Worm (Caenorhabditis elegans): ENCODE data around the gene R160.4.
A peak's percentile ranks its signal among the peaks of the same experiment; 100 is the strongest.

R160.4 gene

DNA sequence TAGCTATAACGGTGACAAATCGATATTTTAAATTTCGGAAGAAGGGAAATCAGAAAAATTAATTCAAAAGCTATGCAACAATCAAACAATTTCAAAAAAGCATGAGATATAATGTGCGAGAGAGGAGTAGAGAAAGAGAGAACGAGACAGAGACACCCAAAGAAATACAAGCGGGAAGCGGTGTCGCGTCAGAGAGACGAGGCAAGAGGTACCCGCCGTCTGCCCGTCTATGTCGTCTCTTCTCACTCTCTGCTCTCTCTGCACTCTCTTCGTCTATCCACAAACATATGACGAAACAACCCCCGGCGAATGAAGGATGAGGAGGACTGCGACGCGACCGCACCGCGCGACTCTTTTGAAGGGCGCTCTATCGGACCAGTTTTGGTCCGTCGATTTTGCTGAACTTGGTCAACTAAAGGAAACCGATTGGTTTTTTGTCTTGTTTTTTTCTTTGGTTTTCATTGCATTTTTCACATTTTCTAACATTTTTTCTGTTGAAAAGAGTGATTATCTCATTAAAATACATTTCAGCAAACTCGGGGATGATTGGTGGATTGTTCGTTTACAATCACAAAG lies 20.2 kb upstream of the R160.4 start, which contains the start of gene dpy-23 (continued):
- TF ChIP-seq jun-1 (tag; optimal IDR thresholded peaks at IDR 0.05), result peak; percentile 94
- peak; percentile 38 for TF ChIP-seq lin-15B (tag; optimal IDR thresholded peaks at IDR 0.05)
- peak; percentile 92 for TF ChIP-seq nhr-237 (tag; optimal IDR thresholded peaks at IDR 0.05)
- TF ChIP-seq aha-1 (tag; optimal IDR thresholded peaks at IDR 0.05), result peak; percentile 56
- TF ChIP-seq nhr-28 (tag; optimal IDR thresholded peaks at IDR 0.05), result no peak
- TF ChIP-seq elt-2 (tag; optimal IDR thresholded peaks at IDR 0.05), result peak; percentile 54
- peak; percentile 51 to 97 (median 93) for TF ChIP-seq ceh-82 (tag; optimal IDR thresholded peaks at IDR 0.05)
- TF ChIP-seq sptf-1 (tag; optimal IDR thresholded peaks at IDR 0.05), result no peak
- peak; percentile 79 for TF ChIP-seq unc-130 (tag; optimal IDR thresholded peaks at IDR 0.05)
- TF ChIP-seq zip-4 (GFP tag; optimal IDR thresholded peaks at IDR 0.05), result peak; percentile 75
- TF ChIP-seq ztf-4 (tag; optimal IDR thresholded peaks at IDR 0.05), result peak; percentile 94
- TF ChIP-seq hlh-17 (GFP tag; optimal IDR thresholded peaks at IDR 0.05; ENCODE audit: borderline replicate concordance), result no peak
- TF ChIP-seq egl-13 (tag; optimal IDR thresholded peaks at IDR 0.05), result peak; percentile 85
- TF ChIP-seq mdl-1 (tag; optimal IDR thresholded peaks at IDR 0.05), result peak in 1 of 2 experiments; percentile 86
- TF ChIP-seq grh-1 (GFP tag; IDR thresholded peaks at IDR 0.05), result peak; percentile 89
- peak; percentile 84 for TF ChIP-seq lin-35 (GFP tag; optimal IDR thresholded peaks at IDR 0.05)
- peak; percentile 57 for TF ChIP-seq aly-2 (tag; optimal IDR thresholded peaks at IDR 0.05)
- peak; percentile 98 for TF ChIP-seq fkh-8 (tag; optimal IDR thresholded peaks at IDR 0.05)
- TF ChIP-seq nhr-85 (tag), result peak; percentile 98
- no peak for TF ChIP-seq efl-3 (GFP tag; optimal IDR thresholded peaks at IDR 0.05)
- TF ChIP-seq snu-23 (GFP tag; optimal IDR thresholded peaks at IDR 0.05), result peak; percentile 96
- peak; percentile 91 for TF ChIP-seq dsc-1 (tag; optimal IDR thresholded peaks at IDR 0.05)
- TF ChIP-seq efl-1 (optimal IDR thresholded peaks at IDR 0.05), result peak; percentile 78 to 94
- peak; percentile 37 to 95 for TF ChIP-seq efl-1 (GFP tag; optimal IDR thresholded peaks at IDR 0.05 in 1 of 2)
- TF ChIP-seq mep-1 (tag; optimal IDR thresholded peaks at IDR 0.05), result peak; percentile 91
- TF ChIP-seq isw-1 (GFP tag; IDR thresholded peaks at IDR 0.05), result peak; percentile 83
- TF ChIP-seq hlh-4 (tag; optimal IDR thresholded peaks at IDR 0.05), result no peak
- TF ChIP-seq Y116A8C.19 (tag; optimal IDR thresholded peaks at IDR 0.05; ENCODE audit: borderline replicate concordance), result no peak
- TF ChIP-seq snpc-4 (tag; optimal IDR thresholded peaks at IDR 0.05), result peak; percentile 40
- TF ChIP-seq pag-3 (tag; optimal IDR thresholded peaks at IDR 0.05; ENCODE audit: borderline replicate concordance, insufficient read depth), result no peak
- TF ChIP-seq F16B12.6 (tag; optimal IDR thresholded peaks at IDR 0.05), result peak; percentile 39
- no peak for TF ChIP-seq nhr-84 (tag; optimal IDR thresholded peaks at IDR 0.05)
- TF ChIP-seq lir-3 (tag; optimal IDR thresholded peaks at IDR 0.05; ENCODE audit: poor library complexity), result peak; percentile 84
- peak; percentile 91 for TF ChIP-seq fos-1 (tag; optimal IDR thresholded peaks at IDR 0.05)
- peak; percentile 96 for TF ChIP-seq swsn-7 (tag; optimal IDR thresholded peaks at IDR 0.05)

DNA sequence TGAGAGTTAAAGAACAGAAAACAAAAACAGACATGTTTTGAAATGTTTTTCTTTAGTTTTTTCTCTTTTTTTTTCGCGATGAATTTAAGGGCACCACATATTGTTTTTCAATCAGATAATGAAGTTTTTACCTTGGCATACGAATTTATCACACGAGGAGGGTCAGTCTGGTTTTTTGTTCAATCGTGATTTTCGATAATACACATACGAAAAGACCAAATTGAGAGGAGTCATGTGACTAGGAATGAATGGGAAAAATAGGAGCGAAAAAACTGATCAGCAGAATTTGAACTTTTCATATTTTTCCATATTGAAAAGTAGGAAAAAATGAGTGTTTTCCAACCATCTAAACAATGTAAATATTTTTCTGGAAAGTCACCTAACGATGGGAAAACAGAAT lies 17.8 kb upstream of the R160.4 start:
- TF ChIP-seq zip-4 (GFP tag; optimal IDR thresholded peaks at IDR 0.05), result no peak
- peak; percentile 54 for TF ChIP-seq snu-23 (GFP tag; optimal IDR thresholded peaks at IDR 0.05)
- peak in 1 of 2 experiments; percentile 51 for TF ChIP-seq lin-35 (GFP tag; optimal IDR thresholded peaks at IDR 0.05)
- no peak for TF ChIP-seq lin-15B (tag; optimal IDR thresholded peaks at IDR 0.05)
- TF ChIP-seq unc-130 (tag; optimal IDR thresholded peaks at IDR 0.05), result peak; percentile 8
- TF ChIP-seq blmp-1 (tag; optimal IDR thresholded peaks at IDR 0.05), result peak; percentile 4
- no peak for TF ChIP-seq ceh-90 (tag; optimal IDR thresholded peaks at IDR 0.05)
- no peak for TF ChIP-seq unc-30 (tag; optimal IDR thresholded peaks at IDR 0.05)
- TF ChIP-seq egl-13 (tag; optimal IDR thresholded peaks at IDR 0.05), result no peak
- no peak for TF ChIP-seq sptf-1 (tag; optimal IDR thresholded peaks at IDR 0.05)
- TF ChIP-seq fos-1 (tag; optimal IDR thresholded peaks at IDR 0.05), result no peak
- TF ChIP-seq C34B4.2 (tag; optimal IDR thresholded peaks at IDR 0.05), result no peak
- TF ChIP-seq elt-2 (tag; optimal IDR thresholded peaks at IDR 0.05), result no peak
- peak; percentile 3 for TF ChIP-seq nhr-47 (tag; optimal IDR thresholded peaks at IDR 0.05)
- TF ChIP-seq ceh-88 (GFP tag; IDR thresholded peaks at IDR 0.05), result no peak
- TF ChIP-seq lin-39 (tag; optimal IDR thresholded peaks at IDR 0.05), result no peak
- no peak for TF ChIP-seq zag-1 (tag; optimal IDR thresholded peaks at IDR 0.05)
- TF ChIP-seq nhr-85 (tag), result peak; percentile 76
- TF ChIP-seq hlh-4 (tag; optimal IDR thresholded peaks at IDR 0.05), result no peak
- peak; percentile 51 for TF ChIP-seq nhr-71 (tag; optimal IDR thresholded peaks at IDR 0.05)
- no peak for TF ChIP-seq ceh-63 (GFP tag; optimal IDR thresholded peaks at IDR 0.05)
- TF ChIP-seq ceh-82 (tag; optimal IDR thresholded peaks at IDR 0.05), result no peak
- TF ChIP-seq egl-27 (tag; optimal IDR thresholded peaks at IDR 0.05), result no peak
- peak; percentile 59 for TF ChIP-seq lin-14 (GFP tag; optimal IDR thresholded peaks at IDR 0.05)
- no peak for TF ChIP-seq nhr-76 (tag; optimal IDR thresholded peaks at IDR 0.05)
- TF ChIP-seq tlp-1 (tag; optimal IDR thresholded peaks at IDR 0.05), result no peak
- no peak for TF ChIP-seq swsn-7 (tag; optimal IDR thresholded peaks at IDR 0.05)
- no peak for TF ChIP-seq unc-86 (tag; optimal IDR thresholded peaks at IDR 0.05)
- peak; percentile 21 for TF ChIP-seq mep-1 (tag; optimal IDR thresholded peaks at IDR 0.05)
- no peak for TF ChIP-seq F16B12.6 (tag; optimal IDR thresholded peaks at IDR 0.05)
